Worm (Caenorhabditis elegans) whole organism, L4 larva: ENCODE data around the gene swd-2.1.

Source experiments
- F26F4.8 ChIP-seq: fragments of 200-800 bp; sonication (Bioruptor generic); conservative IDR thresholded peaks from 2 replicates; pipeline ENCODE4 v1.3.6; 2022; ENCODE audit warnings: missing genetic modification characterization, missing compliant biosample characterization
- Y105C5A.15 ChIP-seq: fragments of 200-800 bp; sonication (Bioruptor generic); IDR thresholded peaks from 2 replicates; pipeline ENCODE4 v1.3.6; 2022; ENCODE audit warnings: missing genetic modification characterization, missing compliant biosample characterization
- Y5F2A.4 ChIP-seq: fragments of 200-800 bp; sonication (Bioruptor generic); optimal IDR thresholded peaks from 2 replicates; lab custom pipeline; 2018; ENCODE audit warnings: mild to moderate bottlenecking, missing genetic modification characterization, missing compliant biosample characterization
- Y75B8A.6 ChIP-seq: fragments of 200-800 bp; sonication (Bioruptor generic); IDR thresholded peaks from 2 replicates; pipeline ENCODE4 v1.3.6; 2022; ENCODE audit warnings: missing genetic modification reagents, missing genetic modification characterization, missing compliant biosample characterization
- ZK337.2 ChIP-seq: fragments of 200-800 bp; sonication (Bioruptor generic); IDR thresholded peaks from 2 replicates; pipeline ENCODE4 v1.3.6; 2022; ENCODE audit warnings: missing genetic modification reagents, missing genetic modification characterization, missing compliant biosample characterization
- aha-1 ChIP-seq: fragments of 150-350 bp; peaks from one replicate; lab custom pipeline; 2014; ENCODE audit warnings: missing biosample characterization, missing genetic modification characterization
- aly-2 ChIP-seq: sonication (generic microtip); optimal IDR thresholded peaks from 2 replicates; lab custom pipeline; 2018; ENCODE audit warnings: missing biosample characterization, missing genetic modification characterization
- ama-1 ChIP-seq: fragments of 150-350 bp; optimal IDR thresholded peaks from 2 replicates; lab custom pipeline; 2014; ENCODE audit warnings: inconsistent platforms, mixed read lengths
- attf-4 ChIP-seq: sonication (generic microtip); optimal IDR thresholded peaks from 3 replicates; lab custom pipeline; 2017; ENCODE audit warnings: missing biosample characterization, missing genetic modification characterization
- ceh-28 ChIP-seq: fragments of 150-350 bp; optimal IDR thresholded peaks from 2 replicates; lab custom pipeline; 2014; ENCODE audit warnings: missing biosample characterization, missing genetic modification reagents, missing genetic modification characterization
- ceh-32 ChIP-seq: sonication (generic microtip); optimal IDR thresholded peaks from 2 replicates; lab custom pipeline; 2016; ENCODE audit warnings: mild to moderate bottlenecking, missing genetic modification characterization, missing compliant biosample characterization; ENCODE audit not compliant: poor library complexity
- ceh-44 ChIP-seq: fragments of 200-800 bp; sonication (Bioruptor generic); IDR thresholded peaks from 2 replicates; pipeline ENCODE4 v1.3.6; 2022; ENCODE audit warnings: missing genetic modification reagents, missing genetic modification characterization, missing compliant biosample characterization
- ceh-62 ChIP-seq: sonication (generic microtip); optimal IDR thresholded peaks from 2 replicates; lab custom pipeline; 2017; ENCODE audit warnings: missing biosample characterization, missing genetic modification characterization
- ceh-82 ChIP-seq: sonication (generic microtip); optimal IDR thresholded peaks from 2 replicates; lab custom pipeline; 2017; ENCODE audit warnings: missing biosample characterization, missing genetic modification characterization
- ces-1 ChIP-seq: fragments of 150-350 bp; sonication (generic microtip); optimal IDR thresholded peaks from 4 replicates; lab custom pipeline; 2014; ENCODE audit warnings: missing biosample characterization, missing genetic modification reagents, missing genetic modification characterization
- ctbp-1 ChIP-seq: fragments of 200-800 bp; sonication (Bioruptor generic); IDR thresholded peaks from 2 replicates; pipeline ENCODE4 v1.3.6; 2022; ENCODE audit warnings: missing genetic modification reagents, missing genetic modification characterization, missing compliant biosample characterization
- daf-16 ChIP-seq, 3 experiments: sonication (generic microtip); optimal IDR thresholded peaks; 2 replicates each; lab custom pipeline; 2016 to 2017; ENCODE audit warnings: missing genetic modification characterization in 3 of 3, missing genetic modification reagents in 3 of 3, mild to moderate bottlenecking in 2 of 3, missing compliant biosample characterization in 2 of 3, missing biosample characterization in 1 of 3, moderate library complexity in 1 of 3
- daf-8 ChIP-seq: fragments of 200-800 bp; sonication (Bioruptor generic); IDR thresholded peaks from 2 replicates; pipeline ENCODE4 v1.3.6; 2022; ENCODE audit warnings: missing genetic modification characterization, missing compliant biosample characterization
- dmd-6 ChIP-seq: fragments of 200-800 bp; sonication (Bioruptor generic); IDR thresholded peaks from 2 replicates; pipeline ENCODE4 v1.3.6; 2022; ENCODE audit warnings: missing genetic modification reagents, missing genetic modification characterization, missing compliant biosample characterization
- duxl-1 ChIP-seq: sonication (generic microtip); optimal IDR thresholded peaks from 2 replicates; lab custom pipeline; 2016; ENCODE audit warnings: mild to moderate bottlenecking, missing genetic modification characterization, moderate library complexity, missing compliant biosample characterization; ENCODE audit not compliant: poor library complexity
- dve-1 ChIP-seq: sonication (generic microtip); optimal IDR thresholded peaks from 2 replicates; lab custom pipeline; 2017; ENCODE audit warnings: antibody characterized with exemption, mild to moderate bottlenecking, missing genetic modification characterization, missing compliant biosample characterization; ENCODE audit not compliant: insufficient read depth
- egl-27 ChIP-seq: sonication (generic microtip); optimal IDR thresholded peaks from 3 replicates; lab custom pipeline; 2017; ENCODE audit warnings: missing biosample characterization, missing genetic modification reagents, missing genetic modification characterization
- egl-43 ChIP-seq: fragments of 200-800 bp; sonication (Bioruptor generic); IDR thresholded peaks from 2 replicates; pipeline ENCODE4 v1.3.6; 2022; ENCODE audit warnings: missing genetic modification reagents, missing genetic modification characterization, missing compliant biosample characterization
- gei-8 ChIP-seq: fragments of 200-800 bp; sonication (Bioruptor generic); optimal IDR thresholded peaks from 2 replicates; lab custom pipeline; 2018; ENCODE audit warnings: mild to moderate bottlenecking, missing genetic modification characterization, missing compliant biosample characterization
- hlh-11 ChIP-seq: fragments of 200-800 bp; sonication (Bioruptor generic); optimal IDR thresholded peaks from 2 replicates; lab custom pipeline; 2018; ENCODE audit warnings: mild to moderate bottlenecking, missing genetic modification characterization, missing compliant biosample characterization
- lim-7 ChIP-seq: fragments of 200-800 bp; sonication (Bioruptor generic); IDR thresholded peaks from 2 replicates; pipeline ENCODE4 v1.3.6; 2022; ENCODE audit warnings: missing genetic modification characterization, missing compliant biosample characterization
- lin-1 ChIP-seq: fragments of 200-800 bp; sonication (Bioruptor generic); IDR thresholded peaks from 2 replicates; pipeline ENCODE4 v1.3.6; 2022; ENCODE audit warnings: missing genetic modification reagents, missing genetic modification characterization, missing compliant biosample characterization
- lin-13 ChIP-seq: fragments of 150-350 bp; optimal IDR thresholded peaks from 2 replicates; lab custom pipeline; 2014; ENCODE audit warnings: missing biosample characterization, missing genetic modification reagents, missing genetic modification characterization
- lin-39 ChIP-seq: fragments of 150-350 bp; optimal IDR thresholded peaks from 2 replicates; lab custom pipeline; 2014; ENCODE audit warnings: missing biosample characterization, missing genetic modification reagents, missing genetic modification characterization
- madf-5 ChIP-seq, 2 experiments: fragments of 200-800 bp; sonication (Bioruptor generic); IDR thresholded peaks; 2 replicates each; pipeline ENCODE4 v1.3.6; 2022; ENCODE audit warnings: missing compliant biosample characterization in 2 of 2, missing genetic modification characterization in 2 of 2
- madf-9 ChIP-seq: fragments of 200-800 bp; sonication (Bioruptor generic); conservative IDR thresholded peaks from 2 replicates; pipeline ENCODE4 v1.3.6; 2022; ENCODE audit warnings: missing genetic modification reagents, missing genetic modification characterization, missing compliant biosample characterization
- mdl-1 ChIP-seq, 2 experiments: fragments of 150-350 bp in 1 of 2; sonication (generic microtip) in 1 of 2; optimal IDR thresholded peaks; 2 replicates each; lab custom pipeline; 2014 to 2017; ENCODE audit warnings: missing biosample characterization in 2 of 2, missing genetic modification characterization in 2 of 2
- mdt-29 ChIP-seq: fragments of 200-800 bp; sonication (Bioruptor generic); IDR thresholded peaks from 2 replicates; pipeline ENCODE4 v1.3.6; 2022; ENCODE audit warnings: missing genetic modification reagents, missing genetic modification characterization, missing compliant biosample characterization
- mes-2 ChIP-seq: sonication (generic microtip); optimal IDR thresholded peaks from 2 replicates; lab custom pipeline; 2016; ENCODE audit warnings: missing genotype, mild to moderate bottlenecking, missing genetic modification characterization, missing compliant biosample characterization; ENCODE audit not compliant: poor library complexity, severe bottlenecking
- nhr-11 ChIP-seq: fragments of 150-350 bp; optimal IDR thresholded peaks from 2 replicates; lab custom pipeline; 2014; ENCODE audit warnings: missing biosample characterization, missing genetic modification characterization
- nhr-111 ChIP-seq: fragments of 200-800 bp; sonication (Bioruptor generic); optimal IDR thresholded peaks from 2 replicates; lab custom pipeline; 2018; ENCODE audit warnings: mild to moderate bottlenecking, missing genetic modification characterization, missing compliant biosample characterization
- nhr-25 ChIP-seq: sonication (generic microtip); optimal IDR thresholded peaks from 2 replicates; lab custom pipeline; 2017; ENCODE audit warnings: missing genetic modification characterization, mild to moderate bottlenecking, missing compliant biosample characterization, antibody characterized with exemption, moderate library complexity, borderline replicate concordance; ENCODE audit not compliant: insufficient read depth
- nhr-28 ChIP-seq: fragments of 150-350 bp; optimal IDR thresholded peaks from 2 replicates; lab custom pipeline; 2014; ENCODE audit warnings: missing biosample characterization, missing genetic modification characterization
- nhr-42 ChIP-seq: fragments of 200-800 bp; sonication (Bioruptor generic); IDR thresholded peaks from 2 replicates; pipeline ENCODE4 v1.3.6; 2022; ENCODE audit warnings: missing genetic modification characterization, missing compliant biosample characterization
- nhr-48 ChIP-seq: sonication (generic microtip); optimal IDR thresholded peaks from 2 replicates; lab custom pipeline; 2016; ENCODE audit warnings: mild to moderate bottlenecking, missing genetic modification characterization, missing compliant biosample characterization
- pha-4 ChIP-seq, 2 experiments: fragments of 150-350 bp in 1 of 2; fragments of 200-800 bp in 1 of 2; sonication (Bioruptor generic) in 1 of 2; IDR thresholded peaks in 1 of 2; optimal IDR thresholded peaks in 1 of 2; 2 replicates each; pipeline versions ENCODE4 v1.3.6 to Lab custom; 2014 to 2022; ENCODE audit warnings: missing genetic modification characterization in 2 of 2, missing genetic modification reagents in 2 of 2, missing biosample characterization in 1 of 2, missing compliant biosample characterization in 1 of 2
- php-3 ChIP-seq: fragments of 200-800 bp; sonication (Bioruptor generic); IDR thresholded peaks from 2 replicates; pipeline ENCODE4 v1.3.6; 2022; ENCODE audit warnings: missing genetic modification reagents, missing genetic modification characterization, missing compliant biosample characterization
- pqm-1 ChIP-seq: sonication (generic microtip); optimal IDR thresholded peaks from 2 replicates; lab custom pipeline; 2017; ENCODE audit warnings: missing biosample characterization, missing genetic modification characterization
- set-16 ChIP-seq: fragments of 200-800 bp; sonication (Bioruptor generic); IDR thresholded peaks from 2 replicates; pipeline ENCODE4 v1.3.6; 2022; ENCODE audit warnings: missing genetic modification reagents, missing genetic modification characterization, missing compliant biosample characterization
- skn-1 ChIP-seq: fragments of 150-350 bp; optimal IDR thresholded peaks from 2 replicates; lab custom pipeline; 2014; ENCODE audit warnings: missing biosample characterization, missing genetic modification characterization
- tag-97 ChIP-seq: fragments of 200-800 bp; sonication (Bioruptor generic); IDR thresholded peaks from 2 replicates; pipeline ENCODE4 v1.3.6; 2022; ENCODE audit warnings: missing genetic modification characterization, missing compliant biosample characterization
- tra-1 ChIP-seq: fragments of 200-800 bp; sonication (Bioruptor generic); IDR thresholded peaks from 2 replicates; pipeline ENCODE4 v1.3.6; 2022; ENCODE audit warnings: missing genetic modification reagents, missing genetic modification characterization, missing compliant biosample characterization
- zfp-3 ChIP-seq: fragments of 200-800 bp; sonication (Bioruptor generic); conservative IDR thresholded peaks from 2 replicates; pipeline ENCODE4 v1.3.6; 2022; ENCODE audit warnings: missing genetic modification reagents, missing genetic modification characterization, missing compliant biosample characterization
- zip-2 ChIP-seq: fragments of 150-350 bp; optimal IDR thresholded peaks from 2 replicates; lab custom pipeline; 2014; ENCODE audit warnings: missing biosample characterization, missing genetic modification characterization

swd-2.1 gene

DNA sequence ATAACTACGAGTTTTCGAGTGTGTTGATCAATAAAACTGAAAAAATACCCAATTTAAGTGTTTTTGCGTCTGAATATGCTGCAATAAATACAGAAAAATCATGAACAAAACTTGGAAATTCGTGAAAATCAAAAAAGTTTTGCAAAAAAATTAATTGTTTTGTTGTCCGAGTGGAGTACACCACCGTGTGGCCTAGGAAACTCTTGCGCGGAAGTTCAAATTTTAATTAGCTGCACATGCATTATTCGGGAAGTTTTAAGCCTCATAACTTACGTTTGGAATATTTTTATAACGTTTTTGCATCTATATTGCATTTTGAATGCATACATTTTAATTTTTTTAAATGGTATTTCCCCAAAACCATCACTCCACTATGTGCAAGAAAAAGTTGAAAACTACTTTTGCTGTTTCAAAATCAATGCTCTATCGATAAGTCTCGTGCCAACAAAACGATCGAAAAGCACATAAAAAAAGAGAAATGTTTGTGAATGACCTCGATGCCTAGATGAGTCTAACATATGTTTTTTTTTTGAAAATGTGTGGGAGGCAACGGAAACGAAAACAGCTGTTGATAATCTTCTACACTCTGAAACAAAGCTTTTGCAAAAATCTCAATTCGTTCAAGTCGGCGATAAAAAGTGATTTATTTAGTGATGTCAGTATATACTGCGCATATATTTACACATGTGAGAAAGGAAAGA lies 40.7 kb downstream of the swd-2.1 start (continued):
- TF ChIP-seq skn-1 (tag; lab: Kevin White, UChicago) = no peak
- no peak for TF ChIP-seq attf-4 (tag; lab: Kevin White, UChicago)
- no peak for TF ChIP-seq zfp-3 (GFP tag; lab: Robert Waterston, UW)
- no peak for TF ChIP-seq daf-16 (GFP tag; optimal IDR thresholded peaks at IDR 0.05; lab: Kevin White, UChicago)
- TF ChIP-seq daf-16 (tag; optimal IDR thresholded peaks at IDR 0.05; lab: Kevin White, UChicago) = peak; percentile 24
- TF ChIP-seq mdl-1 (tag; optimal IDR thresholded peaks at IDR 0.05; lab: Kevin White, UChicago) = no peak
- no peak for TF ChIP-seq nhr-42 (GFP tag; lab: Robert Waterston, UW)
- no peak for TF ChIP-seq php-3 (GFP tag; lab: Robert Waterston, UW)
- TF ChIP-seq nhr-25 = no peak
- TF ChIP-seq ceh-28 (tag; lab: Kevin White, UChicago) = no peak
- peak; percentile 38; the same call in 1 of the 2 replicates for TF ChIP-seq dmd-6 (GFP tag; lab: Robert Waterston, UW)
- TF ChIP-seq ctbp-1 (GFP tag; lab: Robert Waterston, UW) = no peak
- no peak for TF ChIP-seq pha-4 (GFP tag; IDR thresholded peaks at IDR 0.05; lab: Robert Waterston, UW)
- no peak for TF ChIP-seq pha-4 (tag; optimal IDR thresholded peaks at IDR 0.05; lab: Kevin White, UChicago)
- no peak for TF ChIP-seq nhr-111 (GFP tag; lab: Kevin White, UChicago)
- TF ChIP-seq ceh-62 (tag; lab: Kevin White, UChicago) = no peak
- TF ChIP-seq mdt-29 (GFP tag; lab: Robert Waterston, UW) = no peak
- TF ChIP-seq dve-1 (tag; lab: Kevin White, UChicago) = peak; percentile 41
- TF ChIP-seq Y105C5A.15 = no peak
- TF ChIP-seq egl-43 (GFP tag; lab: Robert Waterston, UW) = no peak
- TF ChIP-seq ces-1 (GFP tag; lab: Kevin White, UChicago) = no peak
- no peak for TF ChIP-seq madf-9
- TF ChIP-seq tra-1 (GFP tag; lab: Robert Waterston, UW) = no peak
- TF ChIP-seq zip-2 (tag; lab: Kevin White, UChicago) = no peak
- TF ChIP-seq daf-8 (GFP tag; lab: Robert Waterston, UW) = no peak
- TF ChIP-seq lin-13 (GFP tag; lab: Kevin White, UChicago) = no peak
- TF ChIP-seq lim-7 (GFP tag; lab: Robert Waterston, UW) = no peak
- TF ChIP-seq set-16 (GFP tag; lab: Robert Waterston, UW) = no peak
- no peak for TF ChIP-seq Y75B8A.6 (GFP tag; lab: Robert Waterston, UW)
- no peak for TF ChIP-seq ceh-82 (tag; lab: Kevin White, UChicago)
- TF ChIP-seq nhr-48 = no peak
- no peak for TF ChIP-seq nhr-11 (tag; lab: Kevin White, UChicago)
- TF ChIP-seq F26F4.8 = no peak
- TF ChIP-seq Y5F2A.4 (GFP tag; lab: Kevin White, UChicago) = no peak
- TF ChIP-seq pqm-1 (tag; lab: Kevin White, UChicago) = no peak
- TF ChIP-seq tag-97 (GFP tag; lab: Robert Waterston, UW) = no peak
- no peak for TF ChIP-seq aly-2
- TF ChIP-seq ama-1 = no peak
- no peak for TF ChIP-seq duxl-1 (tag; lab: Kevin White, UChicago)
- TF ChIP-seq lin-39 (tag; lab: Kevin White, UChicago) = no peak
- peak; percentile 60 for TF ChIP-seq aha-1 (tag; lab: Kevin White, UChicago)
- TF ChIP-seq lin-1 (GFP tag; lab: Robert Waterston, UW) = no peak
- TF ChIP-seq ZK337.2 (GFP tag; lab: Robert Waterston, UW) = peak; percentile 49; the same call in 1 of the 2 replicates
- TF ChIP-seq gei-8 = no peak
- peak; percentile 29 for TF ChIP-seq hlh-11 (tag; lab: Kevin White, UChicago)
- peak; percentile 32 for TF ChIP-seq nhr-28
- TF ChIP-seq ceh-44 (GFP tag; lab: Robert Waterston, UW) = no peak
- TF ChIP-seq mes-2 = peak; percentile 92
- no peak for TF ChIP-seq ceh-32
- TF ChIP-seq madf-5 (GFP tag; IDR thresholded peaks at IDR 0.05; lab: Robert Waterston, UW) = no peak
- TF ChIP-seq egl-27 (tag; lab: Kevin White, UChicago) = no peak
